Fruit fly (Drosophila melanogaster) Kc167 (cell line): ENCODE data around the gene CG15172.

Experiments
- Myc ChIP-seq: fragments of >200 bp; optimal IDR thresholded peaks from 2 replicates; lab custom pipeline; 2017; ENCODE audit warnings: missing external identifiers
- h ChIP-seq: fragments of >200 bp; optimal IDR thresholded peaks from 3 replicates; lab custom pipeline; 2018; ENCODE audit warnings: missing external identifiers
- psq ChIP-seq: fragments of >200 bp; optimal IDR thresholded peaks from 2 replicates; lab custom pipeline; 2017; ENCODE audit warnings: missing external identifiers
- ttk ChIP-seq: sonication (Bioruptor generic); optimal IDR thresholded peaks from 2 replicates; lab custom pipeline; 2017; ENCODE audit warnings: missing external identifiers

- no peak for TF ChIP-seq h
- no peak for TF ChIP-seq psq (lab: Kevin White, UChicago)
- TF ChIP-seq ttk (lab: Kevin White, UChicago), result no peak
- TF ChIP-seq Myc (lab: Kevin White, UChicago), result no peak
Measured at dm6 chr2L:19026491-19027197, 4.4 kb downstream of the CG15172 start.
